Fruit fly (Drosophila melanogaster) whole organism, embryonic: ENCODE results near the gene gukh.
A peak's percentile ranks its signal among the peaks of the same experiment; 100 is the strongest.

Experiments
- Abd-B ChIP-seq: fragments of 200-800 bp; sonication (Bioruptor generic); optimal IDR thresholded peaks from 2 replicates; lab custom pipeline; 2018; ENCODE audit warnings: missing biosample characterization, mild to moderate bottlenecking, missing genetic modification characterization, moderate library complexity
- Awh ChIP-seq: fragments of 200-800 bp; sonication (Bioruptor generic); IDR thresholded peaks from 2 replicates; pipeline ENCODE4, ENCODE4 v1.3.6; 2022; ENCODE audit warnings: missing biosample characterization, missing genetic modification characterization
- B-H2 ChIP-seq: fragments of 200-800 bp; sonication (Bioruptor generic); optimal IDR thresholded peaks from 2 replicates; lab custom pipeline; 2018; ENCODE audit warnings: missing biosample characterization, mild to moderate bottlenecking, missing genetic modification characterization
- CG10321 ChIP-seq: fragments of 200-800 bp; sonication (Bioruptor generic); IDR thresholded peaks from 2 replicates; pipeline ENCODE4 v1.3.6; 2022; ENCODE audit warnings: missing biosample characterization, missing genetic modification characterization
- CG13287 ChIP-seq: fragments of 200-800 bp; sonication (Bioruptor generic); IDR thresholded peaks from 2 replicates; pipeline ENCODE4 v1.3.6; 2022; ENCODE audit warnings: missing biosample characterization, missing genetic modification characterization; ENCODE audit not compliant: partially characterized antibody
- CG14710 ChIP-seq: fragments of 200-800 bp; sonication (Bioruptor generic); optimal IDR thresholded peaks from 3 replicates; lab custom pipeline; 2019; ENCODE audit warnings: missing biosample characterization, mild to moderate bottlenecking, missing genetic modification characterization, moderate library complexity
- CG14860 ChIP-seq: fragments of 200-800 bp; sonication (Bioruptor generic); IDR thresholded peaks from 3 replicates; pipeline ENCODE4 v1.3.6; 2022; ENCODE audit warnings: missing biosample characterization, missing genetic modification characterization; ENCODE audit not compliant: partially characterized antibody
- CG18011 ChIP-seq: fragments of 200-800 bp; sonication (Bioruptor generic); optimal IDR thresholded peaks from 2 replicates; lab custom pipeline; 2017; ENCODE audit warnings: missing biosample characterization, missing genetic modification characterization, mild to moderate bottlenecking, moderate library complexity, missing genotype
- CG2678 ChIP-seq: fragments of 200-800 bp; sonication (Bioruptor generic); optimal IDR thresholded peaks from 3 replicates; lab custom pipeline; 2019; ENCODE audit warnings: missing biosample characterization, mild to moderate bottlenecking, missing genetic modification characterization, moderate library complexity
- CG31388 ChIP-seq: fragments of 200-800 bp; sonication (Bioruptor generic); optimal IDR thresholded peaks from 2 replicates; lab custom pipeline; 2016; ENCODE audit warnings: missing biosample characterization, missing genetic modification characterization
- CG3163 ChIP-seq: fragments of 200-800 bp; sonication (Bioruptor generic); optimal IDR thresholded peaks from 3 replicates; lab custom pipeline; 2016; ENCODE audit warnings: missing biosample characterization, missing genetic modification characterization
- CG4617 ChIP-seq: fragments of 200-800 bp; sonication (Bioruptor generic); optimal IDR thresholded peaks from 3 replicates; lab custom pipeline; 2016; ENCODE audit warnings: missing biosample characterization, missing genetic modification characterization, borderline replicate concordance
- CG4820 ChIP-seq: fragments of 200-800 bp; sonication (Bioruptor generic); optimal IDR thresholded peaks from 3 replicates; lab custom pipeline; 2016; ENCODE audit warnings: missing biosample characterization, missing genetic modification characterization
- CG6654 ChIP-seq: fragments of 200-800 bp; sonication (Bioruptor generic); optimal IDR thresholded peaks from 2 replicates; lab custom pipeline; 2017; ENCODE audit warnings: missing biosample characterization, mild to moderate bottlenecking, missing genetic modification characterization
- CG6683 ChIP-seq: fragments of 200-800 bp; sonication (Bioruptor generic); optimal IDR thresholded peaks from 2 replicates; lab custom pipeline; 2017; ENCODE audit warnings: missing biosample characterization, mild to moderate bottlenecking, missing genetic modification characterization, missing genetic modification reagents
- CG8359 ChIP-seq: fragments of 200-800 bp; sonication (Bioruptor generic); optimal IDR thresholded peaks from 2 replicates; lab custom pipeline; 2017; ENCODE audit warnings: missing biosample characterization, mild to moderate bottlenecking, missing genetic modification characterization, borderline replicate concordance
- Chrac-16 ChIP-seq: fragments of 200-800 bp; sonication (Bioruptor generic); optimal IDR thresholded peaks from 3 replicates; lab custom pipeline; 2016; ENCODE audit warnings: missing biosample characterization, missing genetic modification characterization
- CoRest ChIP-seq: fragments of 200-800 bp; sonication (Bioruptor generic); optimal IDR thresholded peaks from 3 replicates; lab custom pipeline; 2018; ENCODE audit warnings: missing biosample characterization, mild to moderate bottlenecking, missing genetic modification characterization, moderate library complexity
- D ChIP-seq, 2 experiments: fragments of 200-800 bp in 1 of 2; fragments of >200 bp in 1 of 2; sonication (Bioruptor generic) in 1 of 2; optimal IDR thresholded peaks; 2 replicates in 1 of 2; 3 replicates in 1 of 2; lab custom pipeline; 2017; ENCODE audit warnings: mild to moderate bottlenecking in 1 of 2, missing biosample characterization in 1 of 2, missing genetic modification characterization in 1 of 2, missing genetic modification reagents in 1 of 2
- Dll ChIP-seq: fragments of 200-800 bp; sonication (Bioruptor generic); IDR thresholded peaks from 4 replicates; pipeline ENCODE4 v1.3.6; 2022; ENCODE audit warnings: missing biosample characterization, missing genetic modification characterization; ENCODE audit not compliant: partially characterized antibody
- E2f1 ChIP-seq: fragments of 200-800 bp; sonication (Bioruptor generic); IDR thresholded peaks from 2 replicates; pipeline ENCODE4 v1.3.6; 2022; ENCODE audit warnings: missing biosample characterization, missing genetic modification characterization
- Ets97D ChIP-seq: fragments of 200-800 bp; sonication (Bioruptor generic); optimal IDR thresholded peaks from 3 replicates; lab custom pipeline; 2016; ENCODE audit warnings: missing biosample characterization, missing genetic modification characterization
- HHEX ChIP-seq: fragments of 200-800 bp; sonication (Bioruptor generic); optimal IDR thresholded peaks from 3 replicates; lab custom pipeline; 2017; ENCODE audit warnings: missing biosample characterization, mild to moderate bottlenecking, missing genetic modification characterization, missing genetic modification reagents
- Hand ChIP-seq: fragments of 200-800 bp; sonication (Bioruptor generic); optimal IDR thresholded peaks from 2 replicates; lab custom pipeline; 2017; ENCODE audit warnings: mild to moderate bottlenecking, missing biosample characterization, missing genetic modification reagents, missing genetic modification characterization
- Hr78 ChIP-seq, 2 experiments: fragments of 200-800 bp in 1 of 2; fragments of >200 bp in 1 of 2; sonication (Bioruptor generic) in 1 of 2; optimal IDR thresholded peaks; 2 replicates each; lab custom pipeline; 2017 to 2019; ENCODE audit warnings: missing biosample characterization in 2 of 2, missing genetic modification characterization in 2 of 2, mild to moderate bottlenecking in 1 of 2, moderate library complexity in 1 of 2
- Jarid2 ChIP-seq: fragments of 200-800 bp; sonication (Bioruptor generic); optimal IDR thresholded peaks from 3 replicates; lab custom pipeline; 2017; ENCODE audit warnings: mild to moderate bottlenecking, missing biosample characterization, missing genetic modification reagents, missing genetic modification characterization
- Lim3 ChIP-seq: fragments of 200-800 bp; sonication (Bioruptor generic); IDR thresholded peaks from 2 replicates; pipeline ENCODE4 v1.3.6; 2022; ENCODE audit warnings: missing biosample characterization, missing genetic modification characterization
- NC2β ChIP-seq: fragments of 200-800 bp; sonication (Bioruptor generic); optimal IDR thresholded peaks from 2 replicates; lab custom pipeline; 2016; ENCODE audit warnings: missing biosample characterization, missing genetic modification characterization
- Spps ChIP-seq: fragments of 200-800 bp; sonication (Bioruptor generic); optimal IDR thresholded peaks from 2 replicates; lab custom pipeline; 2018; ENCODE audit warnings: missing biosample characterization, mild to moderate bottlenecking, missing genetic modification characterization
- Sry-δ ChIP-seq: fragments of 200-800 bp; sonication (Bioruptor generic); optimal IDR thresholded peaks from 2 replicates; lab custom pipeline; 2016; ENCODE audit warnings: missing biosample characterization, missing genetic modification characterization
- al ChIP-seq: fragments of 200-800 bp; sonication (Bioruptor generic); IDR thresholded peaks from 2 replicates; pipeline ENCODE4 v1.3.6; 2022; ENCODE audit warnings: missing biosample characterization, missing genetic modification characterization
- dati ChIP-seq: fragments of 200-800 bp; sonication (Bioruptor generic); IDR thresholded peaks from 2 replicates; pipeline ENCODE4 v1.3.6; 2022; ENCODE audit warnings: missing biosample characterization, missing genetic modification characterization
- dpn ChIP-seq, 2 experiments: fragments of 200-800 bp; sonication (Bioruptor generic); optimal IDR thresholded peaks; 3 replicates each; lab custom pipeline; 2016; ENCODE audit warnings: missing biosample characterization in 2 of 2, missing genetic modification characterization in 2 of 2
- gce ChIP-seq: fragments of 200-800 bp; sonication (Bioruptor generic); IDR thresholded peaks from 3 replicates; pipeline ENCODE4 v1.3.6; 2022; ENCODE audit warnings: missing biosample characterization, missing genetic modification characterization
- ham ChIP-seq: fragments of 200-800 bp; sonication (Bioruptor generic); IDR thresholded peaks from 2 replicates; pipeline ENCODE4 v1.3.6; 2022; ENCODE audit warnings: missing biosample characterization, missing genetic modification characterization
- hkb ChIP-seq, 2 experiments: fragments of 200-800 bp in 1 of 2; fragments of >200 bp in 1 of 2; sonication (Bioruptor generic) in 1 of 2; IDR thresholded peaks in 1 of 2; optimal IDR thresholded peaks in 1 of 2; 2 replicates each; pipeline versions ENCODE4 v1.3.6 to Lab custom; 2017 to 2022; ENCODE audit warnings: missing biosample characterization in 1 of 2, missing genetic modification characterization in 1 of 2
- kni ChIP-seq: fragments of 200-800 bp; sonication (Bioruptor generic); optimal IDR thresholded peaks from 3 replicates; lab custom pipeline; 2017; ENCODE audit warnings: mild to moderate bottlenecking, missing biosample characterization, missing genetic modification reagents, missing genetic modification characterization
- luna ChIP-seq: fragments of 200-800 bp; sonication (Bioruptor generic); optimal IDR thresholded peaks from 2 replicates; lab custom pipeline; 2016; ENCODE audit warnings: missing biosample characterization, missing genetic modification characterization
- oc ChIP-seq: fragments of 200-800 bp; sonication (Bioruptor generic); optimal IDR thresholded peaks from 2 replicates; lab custom pipeline; 2018; ENCODE audit warnings: missing biosample characterization, mild to moderate bottlenecking, missing genetic modification characterization, moderate library complexity
- odd ChIP-seq: fragments of 200-800 bp; sonication (Bioruptor generic); optimal IDR thresholded peaks from 2 replicates; lab custom pipeline; 2017; ENCODE audit warnings: missing biosample characterization, mild to moderate bottlenecking, missing genetic modification characterization
- pho ChIP-seq: fragments of 200-800 bp; sonication (Bioruptor generic); optimal IDR thresholded peaks from 2 replicates; lab custom pipeline; 2016; ENCODE audit warnings: missing biosample characterization, missing genetic modification characterization
- pum ChIP-seq: fragments of 200-800 bp; sonication (Bioruptor generic); optimal IDR thresholded peaks from 2 replicates; lab custom pipeline; 2016; ENCODE audit warnings: missing biosample characterization, missing genetic modification characterization
- scrt ChIP-seq: fragments of 200-800 bp; sonication (Bioruptor generic); optimal IDR thresholded peaks from 2 replicates; lab custom pipeline; 2018; ENCODE audit warnings: missing biosample characterization, mild to moderate bottlenecking, missing genetic modification characterization, moderate library complexity
- slbo ChIP-seq: fragments of 200-800 bp; sonication (Bioruptor generic); IDR thresholded peaks from 2 replicates; pipeline ENCODE4 v1.3.6; 2022; ENCODE audit warnings: missing biosample characterization, missing genetic modification characterization
- trh ChIP-seq: fragments of 200-800 bp; sonication (Bioruptor generic); optimal IDR thresholded peaks from 2 replicates; lab custom pipeline; 2016; ENCODE audit warnings: missing biosample characterization, missing genetic modification characterization
- unc-4 ChIP-seq: fragments of 200-800 bp; sonication (Bioruptor generic); IDR thresholded peaks from 2 replicates; pipeline ENCODE4 v1.3.6; 2022; ENCODE audit warnings: missing biosample characterization, missing genetic modification characterization; ENCODE audit not compliant: partially characterized antibody
- usp ChIP-seq: fragments of >200 bp; optimal IDR thresholded peaks from 2 replicates; lab custom pipeline; 2017; ENCODE audit warnings: missing biosample characterization, missing genetic modification characterization
- wor ChIP-seq: fragments of 200-800 bp; sonication (Bioruptor generic); IDR thresholded peaks from 2 replicates; pipeline ENCODE4 v1.3.6; 2022; ENCODE audit warnings: missing biosample characterization, missing genetic modification characterization

The gukh gene

DNA sequence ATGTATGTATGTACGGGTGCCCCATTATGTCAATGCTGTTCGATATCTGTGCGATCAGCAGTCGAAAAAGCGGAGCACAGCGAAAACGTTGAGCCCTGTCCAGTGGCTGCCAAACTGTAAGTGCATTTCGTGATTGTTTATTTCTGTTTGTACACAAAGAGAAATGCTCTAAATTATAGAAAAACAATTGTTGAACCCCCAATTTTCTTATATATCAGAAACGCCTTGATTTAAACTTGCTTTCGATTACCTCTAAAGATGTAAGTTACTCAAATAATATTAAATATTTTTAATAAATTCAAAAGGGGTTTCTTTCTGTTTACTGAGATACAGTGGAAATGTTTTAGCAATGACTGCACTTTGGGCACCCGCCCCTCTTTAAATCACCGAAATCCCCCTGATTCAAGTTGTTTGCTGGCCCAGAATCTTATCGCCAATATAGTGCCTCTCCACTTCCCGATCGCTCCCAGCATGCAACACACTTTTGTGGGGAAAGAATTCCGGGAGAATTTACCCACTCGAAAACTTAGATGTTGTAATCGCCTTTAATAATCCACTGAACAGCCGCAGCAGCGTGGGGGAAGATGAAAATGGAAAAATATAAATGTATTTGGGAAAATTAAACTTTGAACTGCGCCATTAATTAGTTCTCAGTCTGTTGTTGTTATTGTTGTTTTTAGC is 31.1 kb downstream of the gukh start (continued):
- TF ChIP-seq unc-4 (no peak), CG2678 (tag; lab: Kevin White, UChicago) (peak; percentile 57), NC2β (GFP tag; lab: Kevin White, UChicago) (no peak), al (no peak), dati (GFP tag; lab: Robert Waterston, UW) (0 out of 2 replicates have a peak, but pooled peaks have one; percentile 35), oc (tag; lab: Kevin White, UChicago) (peak; percentile 56), CG13287 (GFP tag; lab: Robert Waterston, UW) (no peak), pum (GFP tag; lab: Kevin White, UChicago) (no peak), wor (GFP tag; lab: Robert Waterston, UW) (no peak), Chrac-16 (GFP tag; lab: Kevin White, UChicago) (peak; percentile 24), CG31388 (GFP tag; lab: Kevin White, UChicago) (no peak), CoRest (peak; percentile 42), hkb (optimal IDR thresholded peaks at IDR 0.05; lab: Kevin White, UChicago) (no peak), hkb (GFP tag; IDR thresholded peaks at IDR 0.05; lab: Robert Waterston, UW) (peak; percentile 55), luna (GFP tag; lab: Kevin White, UChicago) (no peak), CG6654 (GFP tag; lab: Kevin White, UChicago) (peak; percentile 94), scrt (GFP tag; lab: Kevin White, UChicago) (no peak), E2f1 (GFP tag; lab: Robert Waterston, UW) (peak; percentile 60), dpn (GFP tag; optimal IDR thresholded peaks at IDR 0.05; lab: Kevin White, UChicago) (peak in 1 of 2 experiments; percentile 16), Sry-δ (no peak), D (optimal IDR thresholded peaks at IDR 0.05; lab: Kevin White, UChicago) (no peak), D (GFP tag; optimal IDR thresholded peaks at IDR 0.05; lab: Kevin White, UChicago) (peak; percentile 62), CG3163 (GFP tag; lab: Kevin White, UChicago) (no peak), Ets97D (no peak), usp (no peak), slbo (GFP tag; lab: Robert Waterston, UW) (peak; percentile 21; the same call in 1 of the 2 replicates), CG10321 (GFP tag; lab: Robert Waterston, UW) (no peak), CG8359 (GFP tag; lab: Kevin White, UChicago) (no peak), HHEX (GFP tag; lab: Kevin White, UChicago) (peak; percentile 3), Abd-B (GFP tag; lab: Kevin White, UChicago) (no peak), Hr78 (GFP tag; optimal IDR thresholded peaks at IDR 0.05; lab: Kevin White, UChicago) (peak in 1 of 2 experiments; percentile 42), ham (GFP tag; lab: Robert Waterston, UW) (no peak), trh (no peak), Lim3 (GFP tag; lab: Robert Waterston, UW) (no peak), Hand (GFP tag; lab: Kevin White, UChicago) (no peak), Spps (tag; lab: Kevin White, UChicago) (peak; percentile 44), CG18011 (GFP tag; lab: Kevin White, UChicago) (no peak), gce (GFP tag; lab: Robert Waterston, UW) (0 out of 3 replicates have a peak, but pooled peaks have one; percentile 38), odd (GFP tag; lab: Kevin White, UChicago) (no peak), CG4617 (GFP tag; lab: Kevin White, UChicago) (no peak), CG4820 (GFP tag; lab: Kevin White, UChicago) (peak; percentile 25), Dll (GFP tag; lab: Robert Waterston, UW) (no peak), CG6683 (GFP tag; lab: Kevin White, UChicago) (no peak), B-H2 (GFP tag; lab: Kevin White, UChicago) (no peak), CG14710 (tag; lab: Kevin White, UChicago) (peak; percentile 49), Jarid2 (GFP tag; lab: Kevin White, UChicago) (no peak), pho (no peak), kni (GFP tag; lab: Kevin White, UChicago) (no peak), Awh (GFP tag; lab: Robert Waterston, UW) (0 out of 2 replicates have a peak, but pooled peaks have one; percentile 23), CG14860 (GFP tag; lab: Robert Waterston, UW) (no peak)
